Fruit fly (Drosophila melanogaster) whole organism: Measurements from ENCODE around the gene twr.

ENCODE experiments used
- CG8478 ChIP-seq: fragments of >200 bp; optimal IDR thresholded peaks from 2 replicates; lab custom pipeline; 2018; ENCODE audit warnings: inconsistent platforms
- EcR ChIP-seq, 2 experiments: fragments of >200 bp; optimal IDR thresholded peaks; 2 replicates each; lab custom pipeline; 2017; ENCODE audit warnings: missing biosample characterization in 2 of 2, missing genetic modification characterization in 2 of 2, missing genetic modification reagents in 2 of 2
- pan ChIP-seq: fragments of >200 bp; optimal IDR thresholded peaks from 2 replicates; lab custom pipeline; 2017
- psq ChIP-seq: fragments of >200 bp; optimal IDR thresholded peaks from 2 replicates; lab custom pipeline; 2017
- usp ChIP-seq: fragments of >200 bp; optimal IDR thresholded peaks from 2 replicates; lab custom pipeline; 2017; ENCODE audit warnings: missing biosample characterization, missing genetic modification characterization, mixed read lengths

DNA sequence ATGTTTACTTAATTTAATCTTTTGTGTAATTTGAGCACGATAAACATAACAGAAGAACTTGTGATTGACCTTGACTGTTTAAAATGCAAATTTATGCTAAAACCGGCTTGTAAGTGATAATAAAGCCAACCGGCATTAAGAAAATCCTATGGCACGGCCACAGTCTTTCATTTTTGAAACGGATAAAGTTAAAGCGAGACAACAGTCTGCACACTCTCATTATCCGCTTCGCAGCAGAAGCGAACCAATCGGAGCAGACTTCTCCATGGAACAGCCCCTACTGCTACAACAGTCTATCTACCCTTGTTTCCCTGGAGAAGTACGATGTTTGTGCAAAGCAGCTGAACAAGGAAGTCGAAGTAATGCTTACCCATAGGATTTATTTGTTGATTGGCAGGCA lies 25.5 kb downstream of the twr start:
- TF ChIP-seq psq (no peak), EcR (GFP tag; optimal IDR thresholded peaks at IDR 0.05; lab: Kevin White, UChicago) (no peak), CG8478 (lab: Kevin White, UChicago) (no peak), usp (GFP tag; lab: Kevin White, UChicago) (no peak), pan (lab: Kevin White, UChicago) (no peak)
